Worm (Caenorhabditis elegans) whole organism, L1 larva: ENCODE data around the gene appg-2.

Experiments
- elt-2 ChIP-seq: sonication (generic microtip); optimal IDR thresholded peaks from 2 replicates; lab custom pipeline; 2016; ENCODE audit warnings: missing genetic modification characterization, mild to moderate bottlenecking, inconsistent platforms, missing compliant biosample characterization, missing genetic modification reagents
- lin-13 ChIP-seq: fragments of 150-350 bp; optimal IDR thresholded peaks from 2 replicates; lab custom pipeline; 2014; ENCODE audit warnings: missing biosample characterization, missing genetic modification reagents, missing genetic modification characterization
- lin-39 ChIP-seq: fragments of 150-350 bp; optimal IDR thresholded peaks from 2 replicates; lab custom pipeline; 2014; ENCODE audit warnings: missing biosample characterization, missing genetic modification reagents, missing genetic modification characterization
- lsy-2 ChIP-seq, 2 experiments: fragments of 150-350 bp; optimal IDR thresholded peaks; 2 replicates each; lab custom pipeline; 2014; ENCODE audit warnings: missing biosample characterization in 2 of 2, missing genetic modification characterization in 2 of 2
- mdl-1 ChIP-seq, 2 experiments: fragments of 150-350 bp; optimal IDR thresholded peaks; 2 replicates each; lab custom pipeline; 2014 to 2017; ENCODE audit warnings: missing biosample characterization in 2 of 2, missing genetic modification characterization in 2 of 2, inconsistent platforms in 1 of 2
- mep-1 ChIP-seq: fragments of 150-350 bp; optimal IDR thresholded peaks from 2 replicates; lab custom pipeline; 2014; ENCODE audit warnings: missing biosample characterization, missing genetic modification characterization
- nhr-12 ChIP-seq: sonication (generic microtip); optimal IDR thresholded peaks from 2 replicates; lab custom pipeline; 2017; ENCODE audit warnings: missing biosample characterization, missing genetic modification characterization
- nhr-237 ChIP-seq: fragments of 150-350 bp; optimal IDR thresholded peaks from 2 replicates; lab custom pipeline; 2014; ENCODE audit warnings: missing biosample characterization, missing genetic modification characterization
- nhr-28 ChIP-seq: fragments of 150-350 bp; optimal IDR thresholded peaks from 2 replicates; lab custom pipeline; 2014; ENCODE audit warnings: missing biosample characterization, missing genetic modification characterization
- nhr-76 ChIP-seq: sonication (generic microtip); optimal IDR thresholded peaks from 2 replicates; lab custom pipeline; 2017; ENCODE audit warnings: missing biosample characterization, missing genetic modification characterization
- pqm-1 ChIP-seq: sonication (generic microtip); optimal IDR thresholded peaks from 3 replicates; lab custom pipeline; 2017; ENCODE audit warnings: missing biosample characterization, missing genetic modification characterization
- rnt-1 ChIP-seq: sonication (generic microtip); optimal IDR thresholded peaks from 2 replicates; lab custom pipeline; 2016; ENCODE audit warnings: mild to moderate bottlenecking, missing genetic modification characterization, moderate library complexity, missing compliant biosample characterization
- skn-1 ChIP-seq: fragments of 150-350 bp; optimal IDR thresholded peaks from 2 replicates; lab custom pipeline; 2014; ENCODE audit warnings: missing biosample characterization, missing genetic modification characterization
- unc-86 ChIP-seq: sonication (generic microtip); optimal IDR thresholded peaks from 2 replicates; lab custom pipeline; 2016; ENCODE audit warnings: missing genetic modification characterization, missing compliant biosample characterization

DNA sequence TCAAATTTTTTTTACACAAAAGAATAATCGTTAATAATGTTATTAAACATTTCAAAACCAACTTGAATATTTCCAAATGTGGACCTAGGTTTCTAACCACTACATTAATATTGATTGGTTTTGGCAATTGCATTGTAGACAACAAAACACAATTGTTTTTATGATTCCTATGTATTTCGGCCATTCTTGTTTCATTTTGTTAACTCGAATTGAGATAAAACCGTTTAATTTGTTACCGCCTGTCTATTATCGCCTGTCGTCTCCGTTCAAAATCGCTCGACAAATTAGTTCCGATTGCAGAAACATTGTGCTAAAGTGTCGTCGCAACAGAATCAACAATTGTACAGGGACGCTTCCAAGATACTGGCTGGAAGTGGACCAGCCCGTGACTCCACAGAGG is 30.3 kb upstream of the appg-2 start, which contains the start of gene let-19:
- TF ChIP-seq skn-1 (tag; lab: Kevin White, UChicago) = no peak
- TF ChIP-seq lsy-2 (tag; optimal IDR thresholded peaks at IDR 0.05; lab: Kevin White, UChicago) = no peak
- no peak for TF ChIP-seq nhr-237 (tag; lab: Kevin White, UChicago)
- TF ChIP-seq pqm-1 (tag; lab: Kevin White, UChicago) = no peak
- no peak for TF ChIP-seq nhr-12
- TF ChIP-seq unc-86 (tag; lab: Kevin White, UChicago) = no peak
- no peak for TF ChIP-seq nhr-28 (tag; lab: Kevin White, UChicago)
- no peak for TF ChIP-seq nhr-76 (tag; lab: Kevin White, UChicago)
- TF ChIP-seq lin-39 (tag; lab: Kevin White, UChicago) = no peak
- TF ChIP-seq lin-13 (GFP tag; lab: Kevin White, UChicago) = no peak
- TF ChIP-seq rnt-1 (tag; lab: Kevin White, UChicago) = no peak
- TF ChIP-seq mdl-1 (tag; optimal IDR thresholded peaks at IDR 0.05; lab: Kevin White, UChicago) = no peak
- TF ChIP-seq elt-2 = no peak
- no peak for TF ChIP-seq mep-1 (tag; lab: Kevin White, UChicago)
